Fruit fly (Drosophila melanogaster) S2 (cell line): Measurements from ENCODE around the gene CASK.

Experiments used
- CG8478 ChIP-seq: fragments of >200 bp; optimal IDR thresholded peaks from 2 replicates; lab custom pipeline; 2018
- CTCF ChIP-seq, 2 experiments: fragments of >200 bp; optimal IDR thresholded peaks; 2 replicates each; lab custom pipeline; 2018

DNA sequence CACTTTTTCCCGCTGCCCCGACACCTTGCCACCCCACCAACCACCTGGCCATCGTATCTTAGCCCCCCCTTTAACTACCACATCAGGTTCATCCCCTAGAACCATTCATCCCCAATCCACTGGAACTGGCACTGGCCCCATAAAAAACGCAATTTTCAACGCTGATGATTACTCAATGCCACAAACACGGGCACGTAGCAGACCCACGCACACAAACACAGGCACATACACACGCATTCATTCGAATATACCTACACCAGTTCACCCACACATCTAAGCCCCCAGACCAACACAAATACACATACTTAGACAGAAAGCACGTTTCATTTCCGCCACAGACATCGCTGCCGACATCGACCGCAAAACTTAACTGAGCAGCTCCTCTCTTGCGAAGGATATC lies 28.7 kb downstream of the CASK start:
- no peak for TF ChIP-seq CG8478 (lab: Kevin White, UChicago)
- TF ChIP-seq CTCF (optimal IDR thresholded peaks at IDR 0.05; lab: Kevin White, UChicago), result no peak
